Fruit fly (Drosophila melanogaster): ENCODE data around the gene Trx2.

The Trx2 gene

DNA sequence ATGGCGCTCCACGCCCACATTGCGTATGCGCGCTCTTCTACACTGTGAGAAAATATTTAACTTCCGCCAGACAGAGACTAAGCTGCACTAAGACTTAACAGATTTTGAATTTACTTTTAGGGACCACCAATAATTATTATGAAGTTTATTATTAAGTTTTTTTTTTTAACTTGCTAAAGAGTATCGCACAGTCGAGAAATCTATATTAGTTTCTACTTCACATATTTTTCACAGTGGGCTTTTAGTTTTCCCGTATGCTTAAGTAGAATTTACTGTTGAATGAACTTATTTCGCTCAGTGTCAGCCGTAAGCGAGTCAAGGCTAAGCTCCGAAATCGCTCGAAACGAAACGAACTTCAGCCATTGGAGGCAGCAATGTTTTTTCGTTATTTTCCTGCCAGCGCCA lies 47.6 kb downstream of the Trx2 start (continued):
- TF ChIP-seq Kr (GFP tag; optimal IDR thresholded peaks at IDR 0.05) (no peak), CG11093 (GFP tag; IDR thresholded peaks at IDR 0.05) (peak; percentile 51; the same call in 2 of the 3 replicates), pan (optimal IDR thresholded peaks at IDR 0.05) (no peak), pan (GFP tag; optimal IDR thresholded peaks at IDR 0.05 in 1 of 2, IDR thresholded peaks at IDR 0.05 in 1 of 2) (peak in 1 of 2 experiments; percentile 65), CG7745 (tag; optimal IDR thresholded peaks at IDR 0.05) (no peak), CG11456 (GFP tag; IDR thresholded peaks at IDR 0.05) (peak; percentile 61; the same call in 1 of the 3 replicates), trh (GFP tag; optimal IDR thresholded peaks at IDR 0.05) (no peak), stc (GFP tag; IDR thresholded peaks at IDR 0.05) (peak; percentile 64), D (optimal IDR thresholded peaks at IDR 0.05) (no peak), D (GFP tag; optimal IDR thresholded peaks at IDR 0.05) (peak; percentile 46), mld (GFP tag; IDR thresholded peaks at IDR 0.05; ENCODE audit: partially characterized antibody) (no peak), CG4730 (GFP tag; IDR thresholded peaks at IDR 0.05) (peak; percentile 39; the same call in 1 of the 2 replicates), HLH4C (GFP tag; IDR thresholded peaks at IDR 0.05; ENCODE audit: partially characterized antibody) (no peak), CG10543 (GFP tag; optimal IDR thresholded peaks at IDR 0.05) (peak; percentile 88), Nf-YC (tag; optimal IDR thresholded peaks at IDR 0.05) (peak; percentile 66), CG30431 (GFP tag; optimal IDR thresholded peaks at IDR 0.05) (peak; percentile 40), prd (optimal IDR thresholded peaks at IDR 0.05) (no peak), prd (GFP tag; IDR thresholded peaks at IDR 0.05) (peak; percentile 78), Dll (GFP tag; IDR thresholded peaks at IDR 0.05; ENCODE audit: partially characterized antibody) (no peak), CG6689 (GFP tag; IDR thresholded peaks at IDR 0.05) (peak; percentile 73), emc (GFP tag; optimal IDR thresholded peaks at IDR 0.05) (no peak), CG15011 (GFP tag; optimal IDR thresholded peaks at IDR 0.05) (peak; percentile 71), MBD-R2 (GFP tag; IDR thresholded peaks at IDR 0.05) (peak; percentile 43), NFAT (GFP tag; IDR thresholded peaks at IDR 0.05) (peak; percentile 53), her (GFP tag; optimal IDR thresholded peaks at IDR 0.05) (no peak), Mrtf (GFP tag; IDR thresholded peaks at IDR 0.05) (no peak), Adf1 (GFP tag; IDR thresholded peaks at IDR 0.05) (peak; percentile 47), jumu (GFP tag; optimal IDR thresholded peaks at IDR 0.05) (peak; percentile 30), Max (GFP tag; optimal IDR thresholded peaks at IDR 0.05) (peak; percentile 18), CG9797 (GFP tag; optimal IDR thresholded peaks at IDR 0.05) (no peak), knrl (GFP tag; IDR thresholded peaks at IDR 0.05; ENCODE audit: partially characterized antibody) (no peak), CG17568 (GFP tag; optimal IDR thresholded peaks at IDR 0.05) (no peak), CG14710 (tag; optimal IDR thresholded peaks at IDR 0.05) (no peak), CG4820 (GFP tag; optimal IDR thresholded peaks at IDR 0.05) (peak; percentile 51), CG9215 (GFP tag; IDR thresholded peaks at IDR 0.05) (peak; percentile 80), dmrt99B (tag; optimal IDR thresholded peaks at IDR 0.05) (peak; percentile 88), shn (GFP tag; optimal IDR thresholded peaks at IDR 0.05) (peak; percentile 38), tio (GFP tag; optimal IDR thresholded peaks at IDR 0.05) (peak; percentile 52), p53 (GFP tag; optimal IDR thresholded peaks at IDR 0.05) (no peak), CG43689 (GFP tag; IDR thresholded peaks at IDR 0.05) (no peak), hkb (optimal IDR thresholded peaks at IDR 0.05) (no peak), hkb (GFP tag; IDR thresholded peaks at IDR 0.05) (peak; percentile 83), CG7357 (GFP tag; IDR thresholded peaks at IDR 0.05) (peak; percentile 30; the same call in 1 of the 3 replicates), Nf-YB (GFP tag; optimal IDR thresholded peaks at IDR 0.05) (peak; percentile 41), CG32767 (GFP tag; IDR thresholded peaks at IDR 0.05) (peak; percentile 50; the same call in 1 of the 2 replicates), CG1792 (GFP tag; optimal IDR thresholded peaks at IDR 0.05) (peak; percentile 55), CG11504 (tag; optimal IDR thresholded peaks at IDR 0.05) (peak; percentile 88), esg (GFP tag; conservative IDR thresholded peaks at IDR 0.05) (peak; percentile 72), al (GFP tag; IDR thresholded peaks at IDR 0.05) (no peak; the same call in 1 of the 2 replicates), grn (GFP tag; optimal IDR thresholded peaks at IDR 0.05) (no peak), sc (optimal IDR thresholded peaks at IDR 0.05) (no peak), sc (GFP tag; optimal IDR thresholded peaks at IDR 0.05) (no peak), Abd-B (GFP tag; optimal IDR thresholded peaks at IDR 0.05) (peak; percentile 45)
